Fruit fly (Drosophila melanogaster): Measurements from ENCODE around the gene msi.

DNA sequence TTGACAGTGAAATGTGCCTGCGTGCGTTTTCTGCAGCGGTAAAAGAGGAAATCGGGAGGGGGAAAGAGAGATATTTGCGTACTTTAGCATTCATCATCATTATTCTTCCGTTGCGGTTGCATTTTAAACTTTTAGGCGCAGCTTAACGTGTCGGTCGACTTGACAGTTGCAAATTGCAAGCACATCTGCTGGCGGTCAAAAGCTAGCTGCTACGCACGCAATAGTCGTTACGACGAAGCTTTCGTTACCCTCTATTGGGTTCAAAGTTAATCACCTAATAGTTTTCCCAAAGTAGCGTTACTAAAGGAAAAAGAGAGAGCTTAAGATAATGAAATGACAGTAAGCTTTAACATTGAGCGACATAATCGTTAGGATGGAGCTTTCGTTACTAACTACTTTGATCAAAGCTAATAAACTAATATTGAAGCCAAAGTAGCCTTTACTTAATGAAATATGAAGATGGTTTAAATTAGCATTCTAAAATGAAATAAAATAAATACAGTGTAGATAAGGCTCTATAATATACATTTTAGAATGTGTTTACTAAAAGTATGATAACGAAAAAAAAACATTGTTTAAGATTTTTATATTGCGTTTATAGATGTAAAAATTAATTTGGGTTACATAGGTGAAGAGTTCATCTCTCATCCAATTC lies 136.3 kb downstream of the msi start:
- TF ChIP-seq CG3281 (GFP tag; optimal IDR thresholded peaks at IDR 0.05) (no peak), jing (GFP tag; optimal IDR thresholded peaks at IDR 0.05) (no peak), ewg (GFP tag; optimal IDR thresholded peaks at IDR 0.05) (no peak), CG15601 (tag; optimal IDR thresholded peaks at IDR 0.05) (no peak), CG13624 (GFP tag; optimal IDR thresholded peaks at IDR 0.05) (no peak)
